Worm (Caenorhabditis elegans): ENCODE results near the gene srh-116.

The srh-116 gene

DNA sequence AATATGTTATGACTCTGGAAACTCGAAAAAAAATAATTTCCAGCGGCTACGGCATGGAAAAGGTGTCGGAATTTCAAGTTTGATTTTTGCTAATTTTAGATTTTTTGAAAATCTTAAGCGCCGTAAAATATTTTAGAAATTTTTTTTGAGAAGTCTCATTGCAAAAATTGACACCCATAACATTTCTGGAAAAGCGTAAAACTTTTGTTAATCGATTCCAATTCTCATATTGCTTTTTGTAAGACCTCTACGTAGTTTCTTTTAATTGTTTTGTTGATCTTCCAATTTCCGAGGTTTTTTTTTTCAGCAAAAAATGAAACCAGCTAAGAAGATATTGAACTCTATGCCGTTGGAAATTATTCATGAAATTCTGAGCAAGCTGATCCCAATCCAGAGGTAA lies 3.9 kb upstream of the srh-116 start, which contains the start of gene fbxa-85:
TSS of gene fbxa-85 (plus strand) at position 301 of the 400 bp plus-strand sequence.
- no peak for TF ChIP-seq ztf-26 (tag; optimal IDR thresholded peaks at IDR 0.05)
- TF ChIP-seq snpc-3.4 (tag; optimal IDR thresholded peaks at IDR 0.05), result no peak
- no peak for TF ChIP-seq dpl-1 (GFP tag; optimal IDR thresholded peaks at IDR 0.05)
- no peak for TF ChIP-seq ceh-100 (GFP tag; IDR thresholded peaks at IDR 0.05)
- no peak for TF ChIP-seq akir-1 (GFP tag; optimal IDR thresholded peaks at IDR 0.05)
- TF ChIP-seq ztf-28 (GFP tag; IDR thresholded peaks at IDR 0.05), result no peak
- TF ChIP-seq B0035.1 (tag; optimal IDR thresholded peaks at IDR 0.05), result no peak
- no peak for TF ChIP-seq ets-4 (GFP tag; optimal IDR thresholded peaks at IDR 0.05)
- TF ChIP-seq Y67H2A.10 (GFP tag; conservative IDR thresholded peaks at IDR 0.05), result no peak
- no peak for TF ChIP-seq lin-40 (tag; optimal IDR thresholded peaks at IDR 0.05)
- TF ChIP-seq F39B2.1 (GFP tag; IDR thresholded peaks at IDR 0.05), result no peak
- no peak for TF ChIP-seq ztf-3 (GFP tag; optimal IDR thresholded peaks at IDR 0.05)
- no peak for TF ChIP-seq snpc-4 (GFP tag; optimal IDR thresholded peaks at IDR 0.05)
- no peak for TF ChIP-seq snpc-4 (tag; optimal IDR thresholded peaks at IDR 0.05)
- TF ChIP-seq lag-1 (GFP tag; IDR thresholded peaks at IDR 0.05), result no peak

DNA sequence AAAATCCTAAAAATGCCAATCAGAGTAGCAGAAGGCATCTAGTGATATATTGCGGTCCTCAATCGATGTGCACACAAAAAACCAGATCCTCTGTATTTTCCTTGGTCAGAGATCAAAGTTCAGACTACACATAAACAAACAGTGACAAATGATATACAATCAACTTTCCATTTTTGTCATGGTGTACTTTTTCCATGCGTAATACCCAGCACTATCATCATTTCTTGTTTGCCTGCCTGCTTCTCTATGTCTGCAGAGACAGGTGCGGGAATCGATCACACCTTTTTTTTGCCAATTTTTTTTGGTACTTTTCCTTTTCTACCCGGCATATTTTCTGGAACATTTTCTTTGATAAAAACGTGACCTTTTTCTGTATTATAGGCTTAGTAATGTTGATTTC lies 3.3 kb upstream of the srh-116 start:
- TF ChIP-seq ceh-58 (GFP tag; IDR thresholded peaks at IDR 0.05) (no peak), nhr-80 (tag; optimal IDR thresholded peaks at IDR 0.05) (peak; percentile 8)

DNA sequence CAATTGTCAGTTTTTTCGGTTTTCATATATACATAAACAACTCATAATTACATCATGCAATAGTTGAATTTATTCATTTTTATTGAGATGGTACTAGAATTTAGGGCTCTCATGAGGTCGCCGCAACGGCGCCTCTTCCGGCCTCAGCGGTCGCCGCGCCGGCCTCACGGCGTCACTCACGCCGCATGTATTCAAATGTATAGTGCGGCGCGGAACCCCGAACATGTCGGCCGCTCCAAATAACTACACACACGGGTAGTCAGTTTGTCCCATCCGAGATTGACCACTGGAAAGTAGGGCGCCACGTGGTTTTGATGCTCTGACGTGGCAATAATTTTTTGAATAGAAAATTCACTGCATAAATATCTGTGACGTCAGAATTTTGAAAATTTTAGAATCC lies 2.7 kb upstream of the srh-116 start:
- no peak for TF ChIP-seq nfya-1 (tag; optimal IDR thresholded peaks at IDR 0.05; ENCODE audit: borderline replicate concordance, insufficient read depth)
- TF ChIP-seq snpc-4 (GFP tag; optimal IDR thresholded peaks at IDR 0.05), result no peak
- TF ChIP-seq snpc-4 (tag; optimal IDR thresholded peaks at IDR 0.05), result peak in 2 of 4 experiments; percentile 63 to 66
- peak; percentile 72 for TF ChIP-seq zfh-2 (GFP tag; conservative IDR thresholded peaks at IDR 0.05)

DNA sequence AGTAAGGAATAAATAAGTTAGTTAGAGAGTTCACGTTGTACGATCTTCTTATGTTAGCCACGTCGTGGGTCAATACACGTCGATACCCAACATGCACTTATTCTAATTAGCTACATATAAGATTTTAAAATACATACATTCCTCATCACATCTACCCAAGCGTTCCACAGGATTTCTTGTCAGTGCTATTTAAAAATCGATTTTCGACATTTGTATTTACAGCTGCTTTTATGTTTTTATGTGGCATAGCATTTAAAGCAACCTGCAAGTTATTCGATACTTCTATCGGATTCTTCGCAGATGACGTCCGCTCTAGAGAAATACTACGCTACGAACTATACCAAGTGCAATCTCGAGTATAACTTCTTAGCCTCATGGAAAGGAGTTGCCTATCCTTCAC lies 526 bp upstream of the srh-116 start, which contains the start of gene srh-115:
TSS of gene srh-115 (plus strand) at position 301 of the 400 bp plus-strand sequence.
- no peak for TF ChIP-seq unc-130 (GFP tag; optimal IDR thresholded peaks at IDR 0.05)
- no peak for TF ChIP-seq dpff-1 (tag; optimal IDR thresholded peaks at IDR 0.05)
- TF ChIP-seq ztf-18 (tag; optimal IDR thresholded peaks at IDR 0.05), result no peak
- no peak for TF ChIP-seq ztf-6 (GFP tag; IDR thresholded peaks at IDR 0.05)
- TF ChIP-seq atf-7 (tag; optimal IDR thresholded peaks at IDR 0.05), result no peak
- TF ChIP-seq ceh-27 (GFP tag; optimal IDR thresholded peaks at IDR 0.05), result no peak
- TF ChIP-seq bed-2 (GFP tag; IDR thresholded peaks at IDR 0.05), result no peak
- TF ChIP-seq T07F8.4 (tag; optimal IDR thresholded peaks at IDR 0.05), result no peak
- TF ChIP-seq aptf-3 (GFP tag; IDR thresholded peaks at IDR 0.05), result no peak
- no peak for TF ChIP-seq Y53F4B.3 (GFP tag; IDR thresholded peaks at IDR 0.05)
- no peak for TF ChIP-seq let-526 (GFP tag; IDR thresholded peaks at IDR 0.05)
- TF ChIP-seq sptf-2 (GFP tag; optimal IDR thresholded peaks at IDR 0.05), result no peak
- no peak for TF ChIP-seq him-1 (tag; optimal IDR thresholded peaks at IDR 0.05)
- no peak for TF ChIP-seq ceh-100 (GFP tag; IDR thresholded peaks at IDR 0.05)
- TF ChIP-seq dox-1 (GFP tag; IDR thresholded peaks at IDR 0.05), result no peak
- TF ChIP-seq nfya-1 (tag; optimal IDR thresholded peaks at IDR 0.05; ENCODE audit: borderline replicate concordance, insufficient read depth), result no peak
- TF ChIP-seq gei-17 (GFP tag; optimal IDR thresholded peaks at IDR 0.05), result no peak
- TF ChIP-seq lin-35 (GFP tag; optimal IDR thresholded peaks at IDR 0.05), result no peak
